Worm (Caenorhabditis elegans) whole organism, late embryonic: ENCODE results near the gene Y47D7A.2.

Source experiments
- K09A11.1 ChIP-seq: sonication (generic microtip); optimal IDR thresholded peaks from 2 replicates; lab custom pipeline; 2017; ENCODE audit warnings: antibody characterized with exemption, mild to moderate bottlenecking, missing genetic modification characterization, missing compliant biosample characterization; ENCODE audit not compliant: insufficient read depth
- ceh-14 ChIP-seq: sonication (generic microtip); optimal IDR thresholded peaks from 2 replicates; lab custom pipeline; 2016; ENCODE audit warnings: missing genotype, missing genetic modification characterization, missing compliant biosample characterization
- ceh-18 ChIP-seq: sonication (generic microtip); optimal IDR thresholded peaks from 2 replicates; lab custom pipeline; 2016; ENCODE audit warnings: missing genetic modification characterization, missing compliant biosample characterization
- ceh-19 ChIP-seq: fragments of 200-800 bp; sonication (Bioruptor generic); optimal IDR thresholded peaks from 2 replicates; lab custom pipeline; 2018; ENCODE audit warnings: mild to moderate bottlenecking, missing genetic modification characterization, missing compliant biosample characterization
- ceh-2 ChIP-seq: sonication (generic microtip); optimal IDR thresholded peaks from 2 replicates; lab custom pipeline; 2016; ENCODE audit warnings: missing genotype, missing genetic modification characterization, missing compliant biosample characterization
- ceh-30 ChIP-seq: fragments of 150-350 bp; optimal IDR thresholded peaks from 2 replicates; lab custom pipeline; 2014; ENCODE audit warnings: missing biosample characterization, missing genetic modification characterization
- ceh-34 ChIP-seq: sonication (generic microtip); optimal IDR thresholded peaks from 2 replicates; lab custom pipeline; 2016; ENCODE audit warnings: mild to moderate bottlenecking, missing genetic modification characterization, missing compliant biosample characterization
- ceh-48 ChIP-seq: sonication (generic microtip); optimal IDR thresholded peaks from 2 replicates; lab custom pipeline; 2016; ENCODE audit warnings: missing genetic modification characterization, inconsistent platforms, missing compliant biosample characterization
- ceh-6 ChIP-seq: fragments of 200-800 bp; sonication (Bioruptor generic); optimal IDR thresholded peaks from 2 replicates; lab custom pipeline; 2018; ENCODE audit warnings: mild to moderate bottlenecking, missing genetic modification characterization, missing compliant biosample characterization
- dmd-4 ChIP-seq: sonication (generic microtip); optimal IDR thresholded peaks from 2 replicates; lab custom pipeline; 2016; ENCODE audit warnings: borderline replicate concordance, missing genetic modification characterization, missing compliant biosample characterization
- dve-1 ChIP-seq: sonication (generic microtip); optimal IDR thresholded peaks from 2 replicates; lab custom pipeline; 2017; ENCODE audit warnings: antibody characterized with exemption, mild to moderate bottlenecking, missing genetic modification characterization, missing compliant biosample characterization
- elt-4 ChIP-seq: sonication (generic microtip); optimal IDR thresholded peaks from 2 replicates; lab custom pipeline; 2016; ENCODE audit warnings: missing genetic modification characterization, missing compliant biosample characterization
- ets-4 ChIP-seq: sonication (generic microtip); optimal IDR thresholded peaks from 2 replicates; lab custom pipeline; 2016; ENCODE audit warnings: missing genetic modification characterization, missing compliant biosample characterization
- fkh-10 ChIP-seq: fragments of 150-350 bp; optimal IDR thresholded peaks from 2 replicates; lab custom pipeline; 2014; ENCODE audit warnings: missing biosample characterization, missing genetic modification reagents, missing genetic modification characterization
- fkh-6 ChIP-seq: sonication (generic microtip); optimal IDR thresholded peaks from 2 replicates; lab custom pipeline; 2016; ENCODE audit warnings: missing genetic modification characterization, missing compliant biosample characterization
- gmeb-2 ChIP-seq: sonication (generic microtip); optimal IDR thresholded peaks from 2 replicates; lab custom pipeline; 2016; ENCODE audit warnings: missing genetic modification characterization, inconsistent platforms, missing compliant biosample characterization
- hlh-13 ChIP-seq: fragments of 200-800 bp; sonication (Bioruptor generic); optimal IDR thresholded peaks from 2 replicates; lab custom pipeline; 2018; ENCODE audit warnings: mild to moderate bottlenecking, missing genetic modification characterization, missing compliant biosample characterization
- hlh-15 ChIP-seq: sonication (generic microtip); optimal IDR thresholded peaks from 2 replicates; lab custom pipeline; 2016; ENCODE audit warnings: missing genetic modification characterization, missing compliant biosample characterization
- hlh-6 ChIP-seq: sonication (generic microtip); optimal IDR thresholded peaks from 2 replicates; lab custom pipeline; 2016; ENCODE audit warnings: missing genotype, missing genetic modification characterization, missing compliant biosample characterization
- lim-6 ChIP-seq: sonication (generic microtip); optimal IDR thresholded peaks from 2 replicates; lab custom pipeline; 2016; ENCODE audit warnings: missing genetic modification characterization, missing compliant biosample characterization
- lin-11 ChIP-seq: fragments of 200-800 bp; sonication (Bioruptor generic); optimal IDR thresholded peaks from 2 replicates; lab custom pipeline; 2018; ENCODE audit warnings: mild to moderate bottlenecking, missing genetic modification characterization, missing compliant biosample characterization
- nfya-1 ChIP-seq: sonication (generic microtip); optimal IDR thresholded peaks from 2 replicates; lab custom pipeline; 2017; ENCODE audit warnings: missing genetic modification characterization, mild to moderate bottlenecking, missing compliant biosample characterization, antibody characterized with exemption, moderate library complexity
- nhr-232 ChIP-seq: sonication (generic microtip); optimal IDR thresholded peaks from 2 replicates; lab custom pipeline; 2016; ENCODE audit warnings: missing genetic modification characterization, missing compliant biosample characterization
- npax-4 ChIP-seq: sonication (generic microtip); optimal IDR thresholded peaks from 2 replicates; lab custom pipeline; 2016; ENCODE audit warnings: missing genetic modification characterization, missing compliant biosample characterization
- odd-2 ChIP-seq: sonication (generic microtip); optimal IDR thresholded peaks from 2 replicates; lab custom pipeline; 2017; ENCODE audit warnings: antibody characterized with exemption, mild to moderate bottlenecking, missing genetic modification characterization, missing compliant biosample characterization
- pag-3 ChIP-seq: sonication (generic microtip); optimal IDR thresholded peaks from 2 replicates; lab custom pipeline; 2016; ENCODE audit warnings: missing compliant biosample characterization, missing genetic modification characterization, borderline replicate concordance
- pat-9 ChIP-seq: fragments of 200-800 bp; sonication (Bioruptor generic); optimal IDR thresholded peaks from 2 replicates; lab custom pipeline; 2018; ENCODE audit warnings: mild to moderate bottlenecking, missing genetic modification characterization, moderate library complexity, missing compliant biosample characterization
- pha-2 ChIP-seq: sonication (generic microtip); optimal IDR thresholded peaks from 2 replicates; lab custom pipeline; 2017; ENCODE audit warnings: mild to moderate bottlenecking, missing genetic modification characterization, missing compliant biosample characterization
- ref-2 ChIP-seq: sonication (generic microtip); optimal IDR thresholded peaks from 2 replicates; lab custom pipeline; 2016; ENCODE audit warnings: missing genetic modification characterization, missing compliant biosample characterization
- rnt-1 ChIP-seq: sonication (generic microtip); optimal IDR thresholded peaks from 2 replicates; lab custom pipeline; 2016; ENCODE audit warnings: missing genetic modification characterization, missing compliant biosample characterization
- sox-4 ChIP-seq: sonication (generic microtip); optimal IDR thresholded peaks from 2 replicates; lab custom pipeline; 2017; ENCODE audit warnings: mild to moderate bottlenecking, missing genetic modification characterization, inconsistent platforms, missing compliant biosample characterization
- tbx-2 ChIP-seq: sonication (generic microtip); optimal IDR thresholded peaks from 2 replicates; lab custom pipeline; 2016; ENCODE audit warnings: missing genetic modification characterization, missing compliant biosample characterization
- tbx-7 ChIP-seq: sonication (generic microtip); optimal IDR thresholded peaks from 2 replicates; lab custom pipeline; 2016; ENCODE audit warnings: missing genotype, missing genetic modification characterization, missing compliant biosample characterization
- unc-86 ChIP-seq: sonication (generic microtip); optimal IDR thresholded peaks from 2 replicates; lab custom pipeline; 2016; ENCODE audit warnings: missing genetic modification characterization, missing compliant biosample characterization
- zip-5 ChIP-seq: sonication (generic microtip); optimal IDR thresholded peaks from 2 replicates; lab custom pipeline; 2016; ENCODE audit warnings: missing genetic modification characterization, missing compliant biosample characterization
- ztf-16 ChIP-seq: sonication (generic microtip); optimal IDR thresholded peaks from 2 replicates; lab custom pipeline; 2017; ENCODE audit warnings: missing genetic modification characterization, missing compliant biosample characterization

Y47D7A.2 gene

DNA sequence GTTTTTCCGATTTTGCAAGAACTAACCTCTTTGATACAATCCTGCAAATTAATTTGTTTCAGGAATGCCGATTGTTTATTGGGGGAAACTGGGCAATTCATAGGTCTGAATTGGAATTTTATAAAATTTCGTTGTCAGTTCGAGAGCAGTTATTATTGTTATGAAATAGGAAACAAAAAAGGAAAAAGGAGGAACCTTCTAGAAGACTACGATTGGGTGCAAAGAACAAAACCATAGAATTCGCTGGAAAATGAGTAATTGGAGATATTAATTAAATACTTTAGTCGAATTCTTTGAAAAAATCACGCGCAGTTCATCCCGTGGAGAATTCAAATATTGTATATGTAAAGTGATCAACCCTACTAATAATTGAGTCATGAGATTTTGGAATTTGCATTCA lies 32.7 kb upstream of the Y47D7A.2 start, which contains the start of gene F13A2.9:
Gene F13A2.9, minus strand, starts transcription at position 101 of the 400 bp plus-strand sequence.
- no peak for TF ChIP-seq ceh-48 (tag; lab: Kevin White, UChicago)
- no peak for TF ChIP-seq ref-2
- TF ChIP-seq tbx-2 (tag; lab: Kevin White, UChicago) = no peak

DNA sequence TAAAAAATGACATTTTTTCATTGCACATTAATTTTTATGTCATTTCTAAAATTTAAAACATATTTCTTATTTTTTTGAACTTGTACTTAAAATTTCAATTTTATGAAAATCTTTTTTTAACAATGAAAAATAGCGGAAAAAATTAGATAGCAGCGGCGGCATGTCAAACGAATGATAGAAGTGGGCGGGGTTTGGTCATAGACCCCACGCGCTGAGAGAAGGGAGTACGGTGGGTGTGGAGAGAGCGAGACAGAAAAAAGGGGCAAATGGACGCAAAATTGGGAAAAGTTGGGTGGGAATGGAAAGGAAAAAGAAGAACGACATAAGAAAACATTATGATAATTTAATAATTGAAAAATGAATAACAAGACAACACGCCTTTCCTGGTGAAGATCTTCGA lies 32.2 kb upstream of the Y47D7A.2 start:
- TF ChIP-seq unc-86 (tag; lab: Kevin White, UChicago) = no peak
- no peak for TF ChIP-seq hlh-13 (GFP tag; lab: Kevin White, UChicago)
- no peak for TF ChIP-seq dve-1
- no peak for TF ChIP-seq K09A11.1 (tag; lab: Kevin White, UChicago)
- TF ChIP-seq ref-2 = no peak
- TF ChIP-seq ceh-2 (tag; lab: Kevin White, UChicago) = no peak
- TF ChIP-seq lin-11 = no peak
- no peak for TF ChIP-seq ets-4 (tag; lab: Kevin White, UChicago)
- no peak for TF ChIP-seq elt-4 (tag; lab: Kevin White, UChicago)
- no peak for TF ChIP-seq tbx-7 (tag; lab: Kevin White, UChicago)
- no peak for TF ChIP-seq fkh-10
- TF ChIP-seq ceh-14 (tag; lab: Kevin White, UChicago) = no peak
- no peak for TF ChIP-seq tbx-2 (tag; lab: Kevin White, UChicago)
- TF ChIP-seq nhr-232 (tag; lab: Kevin White, UChicago) = no peak

DNA sequence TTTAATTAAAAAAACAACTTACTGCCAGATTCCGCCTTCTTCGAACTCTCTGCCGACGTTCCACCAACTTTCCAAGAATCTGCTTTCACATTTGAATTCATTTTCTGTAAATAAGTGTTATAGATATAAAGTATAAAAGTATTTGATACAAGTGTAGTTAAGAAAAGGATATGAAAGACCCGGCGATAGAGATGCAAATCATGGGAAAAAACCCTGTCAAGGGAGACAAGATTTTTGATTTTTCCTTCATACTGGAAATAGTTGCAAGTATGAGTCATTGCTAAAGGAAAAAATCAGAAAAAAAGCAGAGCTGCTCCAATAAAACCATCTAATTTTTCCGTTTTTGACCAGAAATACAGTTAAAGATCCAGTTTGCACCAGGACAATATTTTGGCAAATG lies 23.8 kb upstream of the Y47D7A.2 start, which contains the start of gene F13A2.3:
Gene F13A2.3, minus strand, starts transcription at position 101 of the 400 bp plus-strand sequence.
- TF ChIP-seq zip-5 (tag; lab: Kevin White, UChicago) (no peak), ceh-18 (tag; lab: Kevin White, UChicago) (no peak), elt-4 (tag; lab: Kevin White, UChicago) (no peak), ceh-34 (no peak), lim-6 (tag; lab: Kevin White, UChicago) (no peak), hlh-15 (tag; lab: Kevin White, UChicago) (no peak), odd-2 (tag; lab: Kevin White, UChicago) (no peak), ceh-30 (tag; lab: Kevin White, UChicago) (no peak), ceh-19 (GFP tag; lab: Kevin White, UChicago) (no peak), K09A11.1 (tag; lab: Kevin White, UChicago) (no peak), gmeb-2 (no peak)

DNA sequence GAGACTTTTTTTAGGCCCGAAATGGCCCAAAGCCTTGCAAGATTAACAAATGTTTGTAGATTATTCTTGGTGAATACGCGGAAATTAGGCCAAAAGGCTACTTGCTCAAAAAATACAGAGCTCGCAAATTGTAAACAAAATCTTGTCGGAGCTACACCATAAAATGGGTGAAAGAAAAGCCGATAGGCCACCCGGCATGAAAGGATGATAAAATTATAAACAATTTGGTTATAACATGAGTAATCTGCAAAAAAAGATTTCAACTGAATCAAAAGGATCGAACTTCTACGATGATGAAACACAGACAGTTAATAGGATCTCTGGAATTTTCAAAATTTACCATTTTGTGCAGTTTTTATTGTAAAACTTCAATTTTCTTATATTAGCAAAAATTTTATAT lies 21.9 kb upstream of the Y47D7A.2 start:
- no peak for TF ChIP-seq pag-3 (tag; lab: Kevin White, UChicago)
- no peak for TF ChIP-seq nfya-1 (tag; lab: Kevin White, UChicago)
- TF ChIP-seq fkh-10 = no peak
- no peak for TF ChIP-seq ref-2
- TF ChIP-seq ceh-48 (tag; lab: Kevin White, UChicago) = no peak
- no peak for TF ChIP-seq fkh-6
- TF ChIP-seq pat-9 = no peak
- TF ChIP-seq pha-2 (tag; lab: Kevin White, UChicago) = no peak
- no peak for TF ChIP-seq ceh-6 (GFP tag; lab: Kevin White, UChicago)
- no peak for TF ChIP-seq hlh-6 (tag; lab: Kevin White, UChicago)
- TF ChIP-seq dmd-4 (tag; lab: Kevin White, UChicago) = no peak
- no peak for TF ChIP-seq npax-4 (tag; lab: Kevin White, UChicago)
- no peak for TF ChIP-seq ceh-30 (tag; lab: Kevin White, UChicago)
- TF ChIP-seq ztf-16 (tag; lab: Kevin White, UChicago) = no peak
- TF ChIP-seq K09A11.1 (tag; lab: Kevin White, UChicago) = no peak
- TF ChIP-seq rnt-1 (tag; lab: Kevin White, UChicago) = no peak
- no peak for TF ChIP-seq elt-4 (tag; lab: Kevin White, UChicago)
- TF ChIP-seq sox-4 (tag; lab: Kevin White, UChicago) = no peak
- no peak for TF ChIP-seq ceh-19 (GFP tag; lab: Kevin White, UChicago)
- TF ChIP-seq odd-2 (tag; lab: Kevin White, UChicago) = no peak
